Worm (Caenorhabditis elegans): ENCODE data around the gene hlh-19.
A peak's percentile ranks its signal among the peaks of the same experiment; 100 is the strongest.

Gene hlh-19

DNA sequence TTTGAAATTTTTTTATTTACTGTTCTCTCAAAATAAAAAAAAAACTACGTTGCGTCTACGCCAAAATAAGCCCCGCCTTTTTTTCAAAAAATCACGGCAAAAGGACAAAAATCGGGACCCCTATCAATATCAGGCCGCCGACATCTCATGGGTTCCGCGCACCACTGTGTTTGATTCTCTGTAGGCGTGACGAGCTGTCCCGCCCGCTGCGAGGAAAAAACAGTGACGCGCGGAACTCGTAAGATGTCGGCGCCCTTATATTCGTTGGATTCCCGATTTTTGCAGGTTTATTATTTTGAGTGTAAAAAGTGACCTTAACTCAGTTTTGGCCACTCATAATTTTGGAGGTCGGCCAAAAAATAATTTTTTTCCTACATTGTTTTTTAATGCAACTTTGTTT is 14.3 kb upstream of the hlh-19 start:
- no peak for TF ChIP-seq daf-12 (tag; optimal IDR thresholded peaks at IDR 0.05)
- TF ChIP-seq hmg-11 (tag; optimal IDR thresholded peaks at IDR 0.05), result no peak
- no peak for TF ChIP-seq ceh-16 (tag; optimal IDR thresholded peaks at IDR 0.05)
- no peak for TF ChIP-seq ceh-9 (tag; optimal IDR thresholded peaks at IDR 0.05)
- no peak for TF ChIP-seq fos-1 (tag; optimal IDR thresholded peaks at IDR 0.05)
- no peak for TF ChIP-seq mml-1 (tag; optimal IDR thresholded peaks at IDR 0.05)
- no peak for TF ChIP-seq ceh-28 (tag; optimal IDR thresholded peaks at IDR 0.05)
- no peak for TF ChIP-seq nhr-237 (tag; optimal IDR thresholded peaks at IDR 0.05)
- TF ChIP-seq fkh-2 (tag; optimal IDR thresholded peaks at IDR 0.05), result no peak
- TF ChIP-seq nfya-1 (tag; optimal IDR thresholded peaks at IDR 0.05; ENCODE audit: insufficient read depth), result no peak
- TF ChIP-seq lin-15B (tag; optimal IDR thresholded peaks at IDR 0.05), result no peak
- TF ChIP-seq lsy-12 (tag; optimal IDR thresholded peaks at IDR 0.05), result no peak

DNA sequence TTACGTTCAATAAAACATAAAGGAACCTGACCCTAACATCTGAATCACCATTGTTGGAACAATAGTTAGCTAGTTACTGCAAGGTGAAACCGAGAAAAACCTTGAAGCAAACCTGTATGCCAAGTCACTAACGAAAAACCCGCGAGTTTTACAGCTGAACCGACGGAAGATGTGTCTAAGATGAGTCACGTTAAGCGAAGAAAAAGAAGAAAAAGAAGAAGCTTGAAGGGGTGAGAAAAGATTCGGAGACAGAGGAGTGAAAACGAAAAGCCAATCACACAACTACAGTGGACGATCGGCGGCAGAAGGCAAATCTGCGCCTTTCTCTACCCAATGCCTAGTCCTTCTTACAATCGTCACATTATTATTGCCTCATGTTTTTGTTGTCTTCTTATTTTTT is 762 bp upstream of the hlh-19 start, which contains the start of gene nas-38:
TSS of gene nas-38 (plus strand) at position 301 of the 400 bp plus-strand sequence.
- TF ChIP-seq nhr-25 (tag; optimal IDR thresholded peaks at IDR 0.05) (peak; percentile 81), tbx-2 (tag; optimal IDR thresholded peaks at IDR 0.05) (no peak), ceh-82 (tag; optimal IDR thresholded peaks at IDR 0.05) (no peak), nhr-23 (tag; optimal IDR thresholded peaks at IDR 0.05) (no peak)

DNA sequence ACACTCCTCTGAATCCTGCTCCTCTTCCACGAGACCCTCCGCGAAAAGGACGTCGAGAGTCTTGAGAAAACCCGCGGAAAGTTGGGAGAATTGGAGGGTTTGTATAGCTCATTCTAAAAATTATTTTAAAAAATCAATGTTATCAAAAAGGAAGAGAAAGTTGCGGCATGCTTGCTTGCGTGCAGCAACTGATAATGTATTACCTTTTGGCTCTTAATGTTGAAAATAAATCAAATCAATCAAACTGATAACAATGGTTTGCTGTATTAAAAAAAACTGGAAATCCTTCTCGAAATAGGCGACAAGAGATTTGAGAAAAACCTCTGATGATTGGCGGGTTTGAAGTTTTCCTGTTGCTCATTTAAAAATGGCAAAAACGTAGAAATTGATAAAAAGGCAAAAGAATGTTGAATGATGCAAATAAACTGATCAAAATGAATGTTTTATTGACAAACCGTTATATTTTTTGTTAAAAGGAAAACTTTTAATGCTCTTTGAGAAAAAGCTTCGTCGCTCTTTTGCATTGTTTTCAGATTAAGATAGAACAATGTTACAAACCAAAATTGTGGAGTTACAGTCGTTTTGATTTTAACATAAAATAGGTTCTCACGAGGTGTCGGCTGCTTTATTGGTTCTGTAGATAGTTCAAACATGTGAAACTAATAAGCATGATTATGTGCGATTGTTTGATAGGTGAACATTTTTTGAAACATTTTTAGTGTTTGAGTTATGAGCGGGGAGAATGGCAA is 1.9 kb downstream of the hlh-19 start:
- peak; percentile 6 for TF ChIP-seq pqm-1 (tag; optimal IDR thresholded peaks at IDR 0.05)
- peak; percentile 79 for TF ChIP-seq elt-2 (tag; optimal IDR thresholded peaks at IDR 0.05)
- TF ChIP-seq nhr-11 (tag; optimal IDR thresholded peaks at IDR 0.05), result no peak
- no peak for TF ChIP-seq skn-1 (tag; optimal IDR thresholded peaks at IDR 0.05)

DNA sequence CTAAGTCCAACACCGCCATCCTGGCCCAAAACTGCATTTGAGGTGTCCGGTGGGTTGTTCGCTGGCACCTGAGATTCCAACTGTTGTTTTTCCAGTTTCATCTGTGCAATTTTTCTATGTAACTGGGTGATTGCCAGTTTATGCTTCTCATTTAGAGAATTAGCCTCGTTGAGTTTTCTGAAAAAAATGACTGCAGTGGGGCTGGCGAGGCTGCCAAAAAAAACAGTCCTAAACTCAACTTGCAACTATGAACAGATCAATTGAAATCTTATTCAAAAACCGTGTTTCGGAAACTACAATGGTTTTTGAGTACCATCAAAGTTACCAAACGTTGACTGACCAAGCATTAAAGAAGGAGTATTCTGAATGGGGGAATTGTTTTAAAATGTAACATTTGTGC is 3.2 kb downstream of the hlh-19 start, which contains the start of gene F57C12.6:
TSS of gene F57C12.6 (minus strand) at position 101 of the 400 bp plus-strand sequence.
- TF ChIP-seq hmg-11 (tag; optimal IDR thresholded peaks at IDR 0.05) (no peak), ceh-82 (tag; optimal IDR thresholded peaks at IDR 0.05) (no peak), nhr-11 (tag; optimal IDR thresholded peaks at IDR 0.05) (no peak), lsy-12 (tag; optimal IDR thresholded peaks at IDR 0.05) (no peak), nhr-76 (tag; optimal IDR thresholded peaks at IDR 0.05) (no peak), unc-39 (tag; optimal IDR thresholded peaks at IDR 0.05) (no peak), nhr-28 (tag; optimal IDR thresholded peaks at IDR 0.05) (no peak), fos-1 (tag; optimal IDR thresholded peaks at IDR 0.05) (no peak), elt-1 (tag; optimal IDR thresholded peaks at IDR 0.05) (no peak), ceh-9 (tag; optimal IDR thresholded peaks at IDR 0.05) (no peak), ztf-4 (tag; optimal IDR thresholded peaks at IDR 0.05) (no peak), tbx-2 (tag; optimal IDR thresholded peaks at IDR 0.05) (no peak), zag-1 (tag; optimal IDR thresholded peaks at IDR 0.05) (no peak), nhr-23 (tag; optimal IDR thresholded peaks at IDR 0.05) (no peak), aly-2 (tag; optimal IDR thresholded peaks at IDR 0.05) (no peak), pha-4 (tag; optimal IDR thresholded peaks at IDR 0.05) (no peak), jun-1 (tag; optimal IDR thresholded peaks at IDR 0.05) (no peak), ztf-11 (tag; optimal IDR thresholded peaks at IDR 0.05) (no peak)

DNA sequence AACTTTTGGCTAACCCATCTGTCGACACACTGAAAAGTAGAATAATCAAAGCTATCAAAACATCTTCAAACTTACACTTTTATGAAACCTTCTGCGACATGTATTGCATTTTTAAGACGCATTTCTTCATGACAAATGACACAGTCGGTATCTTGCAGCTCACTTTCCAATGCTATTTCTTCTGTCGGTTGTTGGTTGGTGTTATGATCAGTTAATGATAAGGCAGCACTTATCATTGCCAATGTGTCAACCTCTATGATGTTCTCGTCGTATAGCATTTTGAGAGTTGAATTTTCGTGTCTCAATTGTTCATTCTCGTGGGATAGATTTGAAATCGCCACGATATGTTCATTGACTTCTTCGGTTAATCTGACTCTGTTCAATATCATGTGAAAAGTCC is 3.7 kb downstream of the hlh-19 start:
- TF ChIP-seq pqm-1 (tag; optimal IDR thresholded peaks at IDR 0.05), result peak; percentile 80
- no peak for TF ChIP-seq aly-2 (tag; optimal IDR thresholded peaks at IDR 0.05)
- peak; percentile 59 for TF ChIP-seq elt-2 (tag; optimal IDR thresholded peaks at IDR 0.05)

DNA sequence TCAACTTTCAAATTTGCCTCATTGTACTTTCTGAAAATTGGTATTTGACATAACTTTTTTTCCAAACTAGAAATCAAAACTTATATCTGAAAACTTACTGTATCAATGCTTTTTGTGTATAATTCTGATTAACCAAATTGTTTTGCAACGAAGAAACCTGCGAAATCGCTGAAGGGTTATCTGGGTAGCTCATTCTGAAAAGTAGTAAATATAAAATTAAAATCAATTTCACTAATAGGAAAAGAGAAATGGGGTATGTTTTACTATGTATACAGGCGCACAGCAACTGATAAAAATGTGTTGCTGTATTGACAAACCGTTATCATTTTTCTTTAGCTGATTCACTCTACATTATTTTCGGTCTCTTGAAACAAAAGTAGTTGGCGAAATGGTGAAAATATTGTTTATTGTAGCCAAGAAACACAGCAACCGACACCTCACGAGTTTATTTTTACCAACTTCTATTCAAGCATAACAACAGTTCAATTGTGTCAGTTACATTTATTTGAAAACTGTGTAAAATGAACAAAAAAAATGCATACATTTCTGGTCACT is 5.8 kb downstream of the hlh-19 start, which contains the start of gene F57C12.2:
TSS of gene F57C12.2 (minus strand) at position 218 of the 555 bp plus-strand sequence.
- TF ChIP-seq elt-2 (tag; optimal IDR thresholded peaks at IDR 0.05) (peak; percentile 75), snpc-4 (tag; optimal IDR thresholded peaks at IDR 0.05) (no peak), pqm-1 (tag; optimal IDR thresholded peaks at IDR 0.05) (peak; percentile 44), tbx-2 (tag; optimal IDR thresholded peaks at IDR 0.05) (no peak)
